Worm (Caenorhabditis elegans) whole organism, L4 larva: ENCODE results near the gene fbxa-51.
A peak's percentile ranks its signal among the peaks of the same experiment; 100 is the strongest.

Source experiments
- D1046.2 ChIP-seq: fragments of 200-800 bp; sonication (Bioruptor generic); IDR thresholded peaks from 2 replicates; pipeline ENCODE4 v1.3.6; 2022; ENCODE audit warnings: missing genetic modification characterization, missing compliant biosample characterization
- T20F7.1 ChIP-seq: fragments of 200-800 bp; sonication (Bioruptor generic); optimal IDR thresholded peaks from 2 replicates; lab custom pipeline; 2018; ENCODE audit warnings: mild to moderate bottlenecking, missing genetic modification characterization, missing compliant biosample characterization
- T26A8.4 ChIP-seq: fragments of 200-800 bp; sonication (Bioruptor generic); IDR thresholded peaks from 2 replicates; pipeline ENCODE4 v1.3.6; 2022; ENCODE audit warnings: missing genetic modification characterization, missing compliant biosample characterization
- Y105C5A.15 ChIP-seq: fragments of 200-800 bp; sonication (Bioruptor generic); IDR thresholded peaks from 2 replicates; pipeline ENCODE4 v1.3.6; 2022; ENCODE audit warnings: missing genetic modification characterization, missing compliant biosample characterization
- aly-2 ChIP-seq: sonication (generic microtip); optimal IDR thresholded peaks from 2 replicates; lab custom pipeline; 2018; ENCODE audit warnings: missing biosample characterization, missing genetic modification characterization
- ceh-62 ChIP-seq: sonication (generic microtip); optimal IDR thresholded peaks from 2 replicates; lab custom pipeline; 2017; ENCODE audit warnings: missing biosample characterization, missing genetic modification characterization
- daf-12 ChIP-seq: fragments of 150-350 bp; optimal IDR thresholded peaks from 2 replicates; lab custom pipeline; 2014; ENCODE audit warnings: missing biosample characterization, missing genetic modification reagents, missing genetic modification characterization
- daf-16 ChIP-seq, 3 experiments: sonication (generic microtip); optimal IDR thresholded peaks; 2 replicates each; lab custom pipeline; 2016 to 2017; ENCODE audit warnings: missing genetic modification characterization in 3 of 3, missing genetic modification reagents in 3 of 3, mild to moderate bottlenecking in 2 of 3, missing compliant biosample characterization in 2 of 3, missing biosample characterization in 1 of 3, moderate library complexity in 1 of 3
- daf-8 ChIP-seq: fragments of 200-800 bp; sonication (Bioruptor generic); IDR thresholded peaks from 2 replicates; pipeline ENCODE4 v1.3.6; 2022; ENCODE audit warnings: missing genetic modification characterization, missing compliant biosample characterization
- dmd-6 ChIP-seq: fragments of 200-800 bp; sonication (Bioruptor generic); IDR thresholded peaks from 2 replicates; pipeline ENCODE4 v1.3.6; 2022; ENCODE audit warnings: missing genetic modification reagents, missing genetic modification characterization, missing compliant biosample characterization
- dve-1 ChIP-seq: sonication (generic microtip); optimal IDR thresholded peaks from 2 replicates; lab custom pipeline; 2017; ENCODE audit warnings: antibody characterized with exemption, mild to moderate bottlenecking, missing genetic modification characterization, missing compliant biosample characterization; ENCODE audit not compliant: insufficient read depth
- egl-27 ChIP-seq: sonication (generic microtip); optimal IDR thresholded peaks from 3 replicates; lab custom pipeline; 2017; ENCODE audit warnings: missing biosample characterization, missing genetic modification reagents, missing genetic modification characterization
- fos-1 ChIP-seq: fragments of 150-350 bp; optimal IDR thresholded peaks from 2 replicates; lab custom pipeline; 2014; ENCODE audit warnings: missing biosample characterization, missing genetic modification characterization
- hlh-11 ChIP-seq: fragments of 200-800 bp; sonication (Bioruptor generic); optimal IDR thresholded peaks from 2 replicates; lab custom pipeline; 2018; ENCODE audit warnings: mild to moderate bottlenecking, missing genetic modification characterization, missing compliant biosample characterization
- hlh-30 ChIP-seq: sonication (generic microtip); optimal IDR thresholded peaks from 2 replicates; lab custom pipeline; 2017; ENCODE audit warnings: antibody characterized with exemption, mild to moderate bottlenecking, missing genetic modification characterization, missing compliant biosample characterization; ENCODE audit not compliant: insufficient read depth
- hmg-1.1 ChIP-seq: fragments of 200-800 bp; sonication (Bioruptor generic); IDR thresholded peaks from 2 replicates; pipeline ENCODE4 v1.3.6; 2022; ENCODE audit warnings: missing genetic modification reagents, missing genetic modification characterization, missing compliant biosample characterization
- jun-1 ChIP-seq: fragments of 150-350 bp; optimal IDR thresholded peaks from 2 replicates; lab custom pipeline; 2014; ENCODE audit warnings: missing biosample characterization, missing genetic modification reagents, missing genetic modification characterization
- lim-7 ChIP-seq: fragments of 200-800 bp; sonication (Bioruptor generic); IDR thresholded peaks from 2 replicates; pipeline ENCODE4 v1.3.6; 2022; ENCODE audit warnings: missing genetic modification characterization, missing compliant biosample characterization
- lin-1 ChIP-seq: fragments of 200-800 bp; sonication (Bioruptor generic); IDR thresholded peaks from 2 replicates; pipeline ENCODE4 v1.3.6; 2022; ENCODE audit warnings: missing genetic modification reagents, missing genetic modification characterization, missing compliant biosample characterization
- lin-15B ChIP-seq: fragments of 150-350 bp; sonication (generic microtip); optimal IDR thresholded peaks from 3 replicates; lab custom pipeline; 2014; ENCODE audit warnings: missing biosample characterization, missing genetic modification characterization
- lin-39 ChIP-seq: fragments of 150-350 bp; optimal IDR thresholded peaks from 2 replicates; lab custom pipeline; 2014; ENCODE audit warnings: missing biosample characterization, missing genetic modification reagents, missing genetic modification characterization
- lir-3 ChIP-seq: sonication (generic microtip); optimal IDR thresholded peaks from 2 replicates; lab custom pipeline; 2016; ENCODE audit warnings: mild to moderate bottlenecking, missing genetic modification characterization, missing compliant biosample characterization
- lsy-2 ChIP-seq, 2 experiments: fragments of 150-350 bp in 1 of 2; sonication (generic microtip) in 1 of 2; optimal IDR thresholded peaks; 2 replicates each; lab custom pipeline; 2014 to 2017; ENCODE audit warnings: missing biosample characterization in 2 of 2, missing genetic modification characterization in 2 of 2
- madf-5 ChIP-seq, 2 experiments: fragments of 200-800 bp; sonication (Bioruptor generic); IDR thresholded peaks; 2 replicates each; pipeline ENCODE4 v1.3.6; 2022; ENCODE audit warnings: missing compliant biosample characterization in 2 of 2, missing genetic modification characterization in 2 of 2
- mdl-1 ChIP-seq, 2 experiments: fragments of 150-350 bp in 1 of 2; sonication (generic microtip) in 1 of 2; optimal IDR thresholded peaks; 2 replicates each; lab custom pipeline; 2014 to 2017; ENCODE audit warnings: missing biosample characterization in 2 of 2, missing genetic modification characterization in 2 of 2
- mxl-2 ChIP-seq: fragments of 200-800 bp; sonication (Bioruptor generic); conservative IDR thresholded peaks from 2 replicates; pipeline ENCODE4 v1.3.6; 2022; ENCODE audit warnings: missing genetic modification reagents, missing genetic modification characterization, missing compliant biosample characterization
- nhr-10 ChIP-seq: fragments of 150-350 bp; optimal IDR thresholded peaks from 2 replicates; lab custom pipeline; 2014; ENCODE audit warnings: missing biosample characterization, missing genetic modification characterization
- nhr-102 ChIP-seq: sonication (generic microtip); optimal IDR thresholded peaks from 2 replicates; lab custom pipeline; 2016; ENCODE audit warnings: mild to moderate bottlenecking, missing genetic modification characterization, moderate library complexity, missing compliant biosample characterization
- nhr-25 ChIP-seq: sonication (generic microtip); optimal IDR thresholded peaks from 2 replicates; lab custom pipeline; 2017; ENCODE audit warnings: missing genetic modification characterization, mild to moderate bottlenecking, missing compliant biosample characterization, antibody characterized with exemption, moderate library complexity, borderline replicate concordance; ENCODE audit not compliant: insufficient read depth
- nhr-28 ChIP-seq: fragments of 150-350 bp; optimal IDR thresholded peaks from 2 replicates; lab custom pipeline; 2014; ENCODE audit warnings: missing biosample characterization, missing genetic modification characterization
- nhr-41 ChIP-seq: fragments of 200-800 bp; sonication (Bioruptor generic); IDR thresholded peaks from 2 replicates; pipeline ENCODE4 v1.3.6; 2022; ENCODE audit warnings: missing genetic modification reagents, missing genetic modification characterization, missing compliant biosample characterization
- nhr-48 ChIP-seq: sonication (generic microtip); optimal IDR thresholded peaks from 2 replicates; lab custom pipeline; 2016; ENCODE audit warnings: mild to moderate bottlenecking, missing genetic modification characterization, missing compliant biosample characterization
- nhr-6 ChIP-seq: fragments of 150-350 bp; optimal IDR thresholded peaks from 2 replicates; lab custom pipeline; 2014; ENCODE audit warnings: missing biosample characterization, missing genetic modification characterization
- nhr-76 ChIP-seq: fragments of 150-350 bp; optimal IDR thresholded peaks from 2 replicates; lab custom pipeline; 2014; ENCODE audit warnings: missing biosample characterization, missing genetic modification characterization
- nhr-77 ChIP-seq: fragments of 150-350 bp; optimal IDR thresholded peaks from 2 replicates; lab custom pipeline; 2014; ENCODE audit warnings: missing biosample characterization, missing genetic modification characterization
- pha-4 ChIP-seq, 2 experiments: fragments of 150-350 bp in 1 of 2; fragments of 200-800 bp in 1 of 2; sonication (Bioruptor generic) in 1 of 2; IDR thresholded peaks in 1 of 2; optimal IDR thresholded peaks in 1 of 2; 2 replicates each; pipeline versions ENCODE4 v1.3.6 to Lab custom; 2014 to 2022; ENCODE audit warnings: missing genetic modification characterization in 2 of 2, missing genetic modification reagents in 2 of 2, missing biosample characterization in 1 of 2, missing compliant biosample characterization in 1 of 2
- php-3 ChIP-seq: fragments of 200-800 bp; sonication (Bioruptor generic); IDR thresholded peaks from 2 replicates; pipeline ENCODE4 v1.3.6; 2022; ENCODE audit warnings: missing genetic modification reagents, missing genetic modification characterization, missing compliant biosample characterization
- pqm-1 ChIP-seq: sonication (generic microtip); optimal IDR thresholded peaks from 2 replicates; lab custom pipeline; 2017; ENCODE audit warnings: missing biosample characterization, missing genetic modification characterization
- saeg-2 ChIP-seq: fragments of 200-800 bp; sonication (Bioruptor generic); IDR thresholded peaks from 2 replicates; pipeline ENCODE4 v1.3.6; 2022; ENCODE audit warnings: missing genetic modification reagents, missing genetic modification characterization, missing compliant biosample characterization
- sdz-12 ChIP-seq: fragments of 200-800 bp; sonication (Bioruptor generic); optimal IDR thresholded peaks from 2 replicates; lab custom pipeline; 2018; ENCODE audit warnings: mild to moderate bottlenecking, missing genetic modification characterization, missing compliant biosample characterization
- set-16 ChIP-seq: fragments of 200-800 bp; sonication (Bioruptor generic); IDR thresholded peaks from 2 replicates; pipeline ENCODE4 v1.3.6; 2022; ENCODE audit warnings: missing genetic modification reagents, missing genetic modification characterization, missing compliant biosample characterization
- skn-1 ChIP-seq: fragments of 150-350 bp; optimal IDR thresholded peaks from 2 replicates; lab custom pipeline; 2014; ENCODE audit warnings: missing biosample characterization, missing genetic modification characterization
- snpc-4 ChIP-seq: fragments of 150-350 bp; optimal IDR thresholded peaks from 2 replicates; lab custom pipeline; 2014; ENCODE audit warnings: missing biosample characterization, missing genetic modification characterization
- spr-3 ChIP-seq: fragments of 200-800 bp; sonication (Bioruptor generic); optimal IDR thresholded peaks from 2 replicates; lab custom pipeline; 2018; ENCODE audit warnings: mild to moderate bottlenecking, missing genetic modification characterization, missing compliant biosample characterization
- tag-97 ChIP-seq: fragments of 200-800 bp; sonication (Bioruptor generic); IDR thresholded peaks from 2 replicates; pipeline ENCODE4 v1.3.6; 2022; ENCODE audit warnings: missing genetic modification characterization, missing compliant biosample characterization
- tra-1 ChIP-seq: fragments of 200-800 bp; sonication (Bioruptor generic); IDR thresholded peaks from 2 replicates; pipeline ENCODE4 v1.3.6; 2022; ENCODE audit warnings: missing genetic modification reagents, missing genetic modification characterization, missing compliant biosample characterization
- unc-39 ChIP-seq: sonication (generic microtip); optimal IDR thresholded peaks from 2 replicates; lab custom pipeline; 2017; ENCODE audit warnings: missing biosample characterization, missing genetic modification characterization
- unc-62 ChIP-seq, 3 experiments: fragments of 150-350 bp in 1 of 3; sonication (generic microtip); optimal IDR thresholded peaks in 2 of 3; peaks in 1 of 3; 1 replicate in 1 of 3; 2 replicates in 2 of 3; lab custom pipeline; 2014 to 2017; ENCODE audit warnings: missing biosample characterization in 3 of 3, missing genetic modification characterization in 3 of 3, missing genetic modification reagents in 3 of 3, missing genotype in 1 of 3
- vab-7 ChIP-seq: fragments of 200-800 bp; sonication (Bioruptor generic); IDR thresholded peaks from 2 replicates; pipeline ENCODE4 v1.3.6; 2022; ENCODE audit warnings: missing genetic modification reagents, missing genetic modification characterization, missing compliant biosample characterization
- zfp-3 ChIP-seq: fragments of 200-800 bp; sonication (Bioruptor generic); conservative IDR thresholded peaks from 2 replicates; pipeline ENCODE4 v1.3.6; 2022; ENCODE audit warnings: missing genetic modification reagents, missing genetic modification characterization, missing compliant biosample characterization

Gene fbxa-51

DNA sequence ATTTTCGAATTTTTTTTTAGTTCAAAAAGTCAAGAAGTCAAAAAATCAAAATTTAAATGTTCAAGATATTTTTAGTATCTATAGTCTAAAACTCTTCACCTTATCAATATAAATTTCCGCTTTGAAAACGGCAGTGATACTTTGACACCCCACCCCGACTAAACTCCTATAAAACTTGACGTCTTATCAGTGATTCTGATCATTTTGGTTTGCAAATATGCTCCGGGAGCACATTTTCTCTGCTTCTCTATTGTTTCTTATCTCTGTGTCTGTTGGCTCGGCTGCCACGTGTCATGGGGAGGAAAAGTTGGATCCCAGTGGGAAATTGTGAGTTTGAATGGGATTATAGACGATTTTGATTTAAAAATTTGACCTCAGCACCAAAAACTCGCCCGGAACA is 40.4 kb downstream of the fbxa-51 start, which contains the start of gene clec-150:
clec-150 (plus strand) TSS at position 198 of the 400 bp plus-strand sequence.
- TF ChIP-seq skn-1 (tag; lab: Kevin White, UChicago) (no peak), hlh-30 (tag; lab: Kevin White, UChicago) (peak; percentile 32), unc-62 (GFP tag; optimal IDR thresholded peaks at IDR 0.05 in 1 of 2; lab: Kevin White, UChicago) (no peak), unc-62 (tag; optimal IDR thresholded peaks at IDR 0.05; lab: Kevin White, UChicago) (no peak), D1046.2 (no peak), Y105C5A.15 (GFP tag; lab: Robert Waterston, UW) (no peak), daf-16 (GFP tag; optimal IDR thresholded peaks at IDR 0.05; lab: Kevin White, UChicago) (no peak), daf-16 (tag; optimal IDR thresholded peaks at IDR 0.05; lab: Kevin White, UChicago) (peak; percentile 79), spr-3 (no peak), lsy-2 (tag; optimal IDR thresholded peaks at IDR 0.05; lab: Kevin White, UChicago) (no peak), nhr-102 (tag; lab: Kevin White, UChicago) (peak; percentile 36), tag-97 (GFP tag; lab: Robert Waterston, UW) (no peak), nhr-41 (peak; percentile 59; the same call in 1 of the 2 replicates), jun-1 (no peak), php-3 (peak; percentile 63), dmd-6 (peak; percentile 91), lin-1 (GFP tag; lab: Robert Waterston, UW) (peak; percentile 74), aly-2 (tag; lab: Kevin White, UChicago) (no peak), nhr-28 (tag; lab: Kevin White, UChicago) (peak; percentile 78), lin-39 (no peak), lim-7 (GFP tag; lab: Robert Waterston, UW) (no peak), mxl-2 (GFP tag; lab: Robert Waterston, UW) (no peak), pha-4 (GFP tag; IDR thresholded peaks at IDR 0.05; lab: Robert Waterston, UW) (0 out of 2 replicates have a peak, but pooled peaks have one; percentile 24), pha-4 (tag; optimal IDR thresholded peaks at IDR 0.05; lab: Kevin White, UChicago) (no peak), saeg-2 (GFP tag; lab: Robert Waterston, UW) (no peak), nhr-10 (tag; lab: Kevin White, UChicago) (no peak), unc-39 (tag; lab: Kevin White, UChicago) (no peak), daf-12 (tag; lab: Kevin White, UChicago) (no peak), nhr-48 (tag; lab: Kevin White, UChicago) (peak; percentile 71), mdl-1 (tag; optimal IDR thresholded peaks at IDR 0.05; lab: Kevin White, UChicago) (peak in 1 of 2 experiments; percentile 6), hmg-1.1 (GFP tag; lab: Robert Waterston, UW) (no peak), pqm-1 (tag; lab: Kevin White, UChicago) (peak; percentile 92), sdz-12 (GFP tag; lab: Kevin White, UChicago) (no peak), vab-7 (GFP tag; lab: Robert Waterston, UW) (no peak), nhr-25 (tag; lab: Kevin White, UChicago) (no peak), zfp-3 (GFP tag; lab: Robert Waterston, UW) (no peak), madf-5 (GFP tag; IDR thresholded peaks at IDR 0.05; lab: Robert Waterston, UW) (no peak), T26A8.4 (GFP tag; lab: Robert Waterston, UW) (no peak), snpc-4 (no peak), set-16 (no peak), nhr-77 (tag; lab: Kevin White, UChicago) (peak; percentile 63), hlh-11 (tag; lab: Kevin White, UChicago) (peak; percentile 82), nhr-6 (tag; lab: Kevin White, UChicago) (no peak), egl-27 (tag; lab: Kevin White, UChicago) (no peak), fos-1 (no peak), dve-1 (tag; lab: Kevin White, UChicago) (peak; percentile 93), nhr-76 (tag; lab: Kevin White, UChicago) (no peak), lir-3 (tag; lab: Kevin White, UChicago) (no peak), daf-8 (GFP tag; lab: Robert Waterston, UW) (no peak), ceh-62 (tag; lab: Kevin White, UChicago) (no peak), T20F7.1 (no peak), lin-15B (tag; lab: Kevin White, UChicago) (no peak), tra-1 (peak; percentile 74)
